Worm (Caenorhabditis elegans) whole organism, L2 larva: ENCODE measurements around the gene F58G1.8.
A peak's percentile ranks its signal among the peaks of the same experiment; 100 is the strongest.

Experiments
- aly-2 ChIP-seq: fragments of 150-350 bp; optimal IDR thresholded peaks from 2 replicates; lab custom pipeline; 2014; ENCODE audit warnings: missing biosample characterization, missing genetic modification characterization
- ama-1 ChIP-seq: fragments of 150-350 bp; optimal IDR thresholded peaks from 2 replicates; lab custom pipeline; 2018; ENCODE audit warnings: inconsistent platforms
- egl-27 ChIP-seq: sonication (generic microtip); optimal IDR thresholded peaks from 3 replicates; lab custom pipeline; 2017; ENCODE audit warnings: missing biosample characterization, missing genetic modification reagents, missing genetic modification characterization
- fos-1 ChIP-seq: fragments of 150-350 bp; optimal IDR thresholded peaks from 2 replicates; lab custom pipeline; 2014; ENCODE audit warnings: missing biosample characterization, missing genetic modification characterization
- nhr-129 ChIP-seq: fragments of 150-350 bp; optimal IDR thresholded peaks from 2 replicates; lab custom pipeline; 2014; ENCODE audit warnings: missing biosample characterization, missing genetic modification characterization
- snpc-4 ChIP-seq: fragments of 150-350 bp; optimal IDR thresholded peaks from 2 replicates; lab custom pipeline; 2014; ENCODE audit warnings: missing biosample characterization, missing genetic modification characterization
- unc-62 ChIP-seq: fragments of 150-350 bp; optimal IDR thresholded peaks from 2 replicates; lab custom pipeline; 2014; ENCODE audit warnings: missing biosample characterization, missing genetic modification reagents, missing genetic modification characterization

DNA sequence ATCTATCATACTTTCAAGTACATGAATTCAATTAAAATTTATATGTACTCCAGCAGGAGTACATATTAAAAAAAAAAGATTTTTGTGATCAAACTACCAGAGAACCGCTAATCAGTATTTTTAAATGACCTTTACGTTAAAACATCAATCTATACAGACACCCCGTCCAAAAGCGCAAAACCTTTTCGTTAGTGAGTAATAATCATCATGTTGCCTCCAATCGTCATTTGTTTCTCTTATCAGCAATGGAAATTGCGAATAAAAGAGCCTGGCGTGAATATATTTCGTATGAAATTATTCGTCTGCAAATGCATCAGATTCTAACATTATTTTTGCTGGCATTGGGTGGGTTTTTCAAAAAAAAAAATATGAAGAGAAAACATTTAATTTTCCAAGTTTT, 21.3 kb downstream of the F58G1.8 start, which contains the start of gene clec-66:
- TF ChIP-seq fos-1 (tag; lab: Kevin White, UChicago): peak; percentile 91
- TF ChIP-seq snpc-4 (tag; lab: Kevin White, UChicago): no peak
- TF ChIP-seq unc-62 (GFP tag; lab: Kevin White, UChicago): no peak
- TF ChIP-seq aly-2 (tag; lab: Kevin White, UChicago): no peak
- no peak for TF ChIP-seq nhr-129 (tag; lab: Kevin White, UChicago)
- TF ChIP-seq egl-27 (tag; lab: Kevin White, UChicago): no peak
- no peak for TF ChIP-seq ama-1 (lab: Kevin White, UChicago)
